Fruit fly (Drosophila melanogaster): ENCODE data around the gene clumsy.
A peak's percentile ranks its signal among the peaks of the same experiment; 100 is the strongest.

DNA sequence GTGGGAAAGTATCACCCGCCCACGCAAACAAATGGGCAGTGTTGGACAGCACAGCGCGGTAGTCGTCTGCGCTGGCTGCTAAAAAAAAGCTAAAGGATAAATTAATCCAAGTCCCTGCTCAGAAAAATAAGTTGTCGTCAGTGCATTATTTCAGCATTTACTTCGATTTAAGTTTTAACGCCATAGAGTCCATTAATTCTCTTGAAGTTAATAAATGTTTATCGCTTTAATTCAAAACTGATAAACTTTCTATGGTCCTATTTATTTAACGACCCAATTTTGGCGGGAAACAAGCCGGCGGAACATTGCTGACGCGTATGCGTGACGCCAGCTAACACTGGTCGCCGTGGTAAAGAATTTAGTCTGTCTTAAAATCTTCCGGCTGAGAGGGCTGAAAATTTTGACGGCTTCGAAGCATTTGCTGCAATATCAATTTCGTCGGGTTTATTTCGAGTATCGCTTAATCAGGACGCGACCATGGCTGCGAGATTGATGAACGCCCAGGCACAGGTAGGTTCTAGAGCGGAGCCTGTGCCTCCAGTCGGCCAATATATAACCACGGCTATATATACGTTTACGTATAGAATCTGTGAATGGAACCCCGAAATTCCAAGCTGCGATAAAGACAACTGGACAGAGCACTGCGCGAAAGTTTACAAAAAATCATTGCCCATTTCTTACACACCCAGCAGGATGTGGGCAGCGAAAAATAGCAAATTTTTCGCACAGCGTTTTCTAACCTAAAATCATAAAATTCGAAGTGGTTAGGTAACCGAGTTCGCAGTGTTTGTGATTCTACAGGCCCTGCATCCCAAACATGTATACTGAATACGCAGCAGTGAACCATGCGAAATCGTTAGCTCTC lies 37.8 kb upstream of the clumsy start, which contains the start of the genes mAcon1, CG43345 and CG43346:
- TF ChIP-seq fru (GFP tag; optimal IDR thresholded peaks at IDR 0.05) (peak; percentile 87), Vsx2 (GFP tag; optimal IDR thresholded peaks at IDR 0.05; ENCODE audit: partially characterized antibody) (no peak), Hr83 (GFP tag; optimal IDR thresholded peaks at IDR 0.05; ENCODE audit: poor library complexity, severe bottlenecking) (no peak), Dfd (GFP tag; optimal IDR thresholded peaks at IDR 0.05) (no peak)

Data from whole organism, wandering third instar larva.